Worm (Caenorhabditis elegans) whole organism, dauer: ENCODE data around the gene moc-6.

ENCODE experiments used
- unc-62 ChIP-seq: sonication (generic microtip); optimal IDR thresholded peaks from 2 replicates; lab custom pipeline; 2017; ENCODE audit warnings: missing biosample characterization, missing genetic modification reagents, missing genetic modification characterization

The moc-6 gene

ce11 chrIII:5172470-5172869 is 23.3 kb upstream of the moc-6 start, which contains the start of gene K10D2.5:
K10D2.5 (plus strand) TSS chrIII:5172720.
- no peak for TF ChIP-seq unc-62 (GFP tag; lab: Kevin White, UChicago)

DNA sequence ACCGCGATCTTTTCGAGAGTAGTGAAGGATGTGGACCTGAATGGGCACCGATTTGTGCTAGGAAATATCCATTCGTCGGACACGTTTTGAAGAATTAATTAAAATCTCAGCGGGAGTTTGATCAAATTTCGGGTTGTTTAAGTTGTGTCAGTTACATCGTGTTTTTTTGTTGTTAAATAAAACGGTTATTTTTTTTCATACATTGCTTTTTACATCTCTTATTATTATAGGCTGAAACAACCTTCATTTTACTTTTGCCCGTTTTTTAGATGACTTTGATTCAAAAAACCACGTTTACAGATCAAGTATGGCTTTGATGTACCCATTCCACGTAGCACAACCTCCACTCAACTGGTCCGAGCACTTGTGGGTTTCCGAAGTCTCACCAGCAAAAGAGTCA is 22.7 kb upstream of the moc-6 start, which contains the start of gene emb-1:
Gene emb-1, plus strand, starts transcription at position 301 of the 400 bp plus-strand sequence.
- no peak for TF ChIP-seq unc-62 (GFP tag; lab: Kevin White, UChicago)

DNA sequence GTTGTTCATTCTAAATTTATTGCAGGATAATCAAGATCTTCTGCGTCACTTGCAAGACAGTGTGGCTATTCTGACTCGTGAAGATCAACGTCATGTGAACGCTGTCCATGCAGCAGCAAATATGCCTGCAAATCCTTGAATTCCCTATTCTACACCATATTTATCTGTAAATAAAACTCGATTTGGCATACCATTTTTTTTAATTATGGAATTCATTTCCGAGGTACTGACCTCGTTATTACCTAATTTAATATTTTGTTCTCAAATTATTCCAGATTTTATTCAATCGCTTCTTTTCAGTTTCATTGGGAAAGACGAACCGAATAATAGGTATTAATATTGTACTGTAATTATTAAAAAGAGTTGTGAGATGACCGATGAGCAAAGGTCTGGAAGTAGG is 22.2 kb upstream of the moc-6 start, which contains the start of gene cid-1:
Gene cid-1, plus strand, starts transcription at position 301 of the 400 bp plus-strand sequence.
- no peak for TF ChIP-seq unc-62 (GFP tag; lab: Kevin White, UChicago)

ce11 chrIII:5179166-5179565 is 16.6 kb upstream of the moc-6 start:
- TF ChIP-seq unc-62 (GFP tag; lab: Kevin White, UChicago): no peak

ce11 chrIII:5180588-5180987 is 15.2 kb upstream of the moc-6 start:
- TF ChIP-seq unc-62 (GFP tag; lab: Kevin White, UChicago): no peak

DNA sequence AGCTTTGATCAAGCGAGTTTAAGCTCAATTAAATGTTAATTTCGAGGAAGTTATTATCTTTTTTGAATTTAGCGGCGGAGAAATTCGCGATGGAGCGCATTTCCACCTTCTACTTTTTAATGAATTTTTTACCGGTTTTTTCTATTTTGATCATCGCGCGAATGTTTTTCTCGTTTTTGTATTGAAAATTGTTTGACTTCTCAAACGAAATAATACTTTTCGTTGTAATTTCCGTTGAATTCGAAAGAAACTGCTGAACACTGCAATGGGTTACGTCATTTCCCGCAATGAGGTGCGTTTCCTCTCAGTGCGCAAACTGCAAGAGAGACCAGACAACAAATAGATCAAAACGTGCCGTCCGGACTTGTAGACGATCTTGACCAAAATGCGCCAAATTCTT is 14.6 kb upstream of the moc-6 start:
- no peak for TF ChIP-seq unc-62 (GFP tag; lab: Kevin White, UChicago)

DNA sequence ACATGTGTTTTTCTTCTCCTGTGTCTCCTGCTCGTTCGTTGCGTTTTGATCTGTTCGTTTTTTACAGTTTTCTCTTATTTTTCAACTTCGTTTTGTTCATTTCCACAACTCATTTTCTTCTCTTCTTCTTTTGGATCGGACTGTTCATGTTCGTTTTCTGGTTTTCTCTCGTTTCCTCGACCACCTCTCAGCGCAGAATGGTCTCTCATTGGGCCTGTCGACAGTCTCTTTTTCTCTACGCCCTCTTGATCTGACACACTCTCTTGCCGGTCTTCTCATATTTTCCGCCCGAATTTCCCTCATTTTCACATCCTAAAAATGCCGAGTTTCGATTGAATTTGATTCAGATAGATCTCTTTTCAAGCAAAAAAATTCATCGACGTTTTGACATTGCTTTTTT is 14.1 kb upstream of the moc-6 start:
- no peak for TF ChIP-seq unc-62 (GFP tag; lab: Kevin White, UChicago)

ce11 chrIII:5183372-5183771 is 12.4 kb upstream of the moc-6 start:
- no peak for TF ChIP-seq unc-62 (GFP tag; lab: Kevin White, UChicago)

ce11 chrIII:5185620-5186019 is 10.2 kb upstream of the moc-6 start, which contains the start of gene pup-2:
pup-2 (plus strand) TSS chrIII:5185920.
- TF ChIP-seq unc-62 (GFP tag; lab: Kevin White, UChicago): no peak

DNA sequence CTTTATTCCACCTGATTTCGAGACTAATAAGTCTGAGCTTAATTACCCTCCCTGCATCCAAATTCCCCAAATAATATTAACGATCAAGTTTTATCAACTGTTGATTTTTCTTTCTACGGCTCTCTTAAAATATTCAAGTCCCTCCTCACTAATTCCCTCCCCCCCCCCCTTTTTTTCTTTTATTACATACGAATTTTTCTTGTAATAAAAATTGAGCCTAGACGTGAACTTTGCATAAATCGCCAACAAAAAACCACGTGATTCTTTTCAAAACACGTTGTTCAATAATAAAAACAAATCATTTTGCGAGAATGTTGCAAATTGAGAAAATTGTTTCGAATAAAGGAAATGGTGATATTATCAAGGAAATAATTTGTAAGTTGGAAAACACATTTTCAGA is 7.4 kb upstream of the moc-6 start, which contains the start of gene K10D2.8:
Gene K10D2.8, plus strand, starts transcription at position 301 of the 400 bp plus-strand sequence.
- no peak for TF ChIP-seq unc-62 (GFP tag; lab: Kevin White, UChicago)

DNA sequence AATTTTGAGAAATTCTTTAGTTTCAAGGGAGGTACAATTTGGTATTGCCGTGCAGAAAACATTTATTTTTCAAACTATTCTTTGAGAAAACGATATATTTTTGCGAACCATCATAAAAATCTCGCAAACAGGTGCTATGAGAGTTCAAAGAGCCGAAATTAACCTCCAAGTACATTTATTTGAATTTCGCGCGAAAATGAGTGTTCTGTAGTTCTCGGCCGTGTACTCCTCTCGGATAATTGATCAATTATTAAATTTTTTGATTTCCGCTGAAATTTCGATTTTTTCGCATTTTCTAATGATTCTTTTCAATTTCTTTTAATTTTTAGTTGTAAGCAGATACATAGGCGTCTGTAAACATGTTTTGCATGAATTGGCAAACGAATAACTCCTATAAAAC is 5.6 kb upstream of the moc-6 start:
- no peak for TF ChIP-seq unc-62 (GFP tag; lab: Kevin White, UChicago)

ce11 chrIII:5190671-5191174 is 5.1 kb upstream of the moc-6 start, which contains the start of gene hira-1:
hira-1 (plus strand) TSS chrIII:5191124.
- no peak for TF ChIP-seq unc-62 (GFP tag; lab: Kevin White, UChicago)

DNA sequence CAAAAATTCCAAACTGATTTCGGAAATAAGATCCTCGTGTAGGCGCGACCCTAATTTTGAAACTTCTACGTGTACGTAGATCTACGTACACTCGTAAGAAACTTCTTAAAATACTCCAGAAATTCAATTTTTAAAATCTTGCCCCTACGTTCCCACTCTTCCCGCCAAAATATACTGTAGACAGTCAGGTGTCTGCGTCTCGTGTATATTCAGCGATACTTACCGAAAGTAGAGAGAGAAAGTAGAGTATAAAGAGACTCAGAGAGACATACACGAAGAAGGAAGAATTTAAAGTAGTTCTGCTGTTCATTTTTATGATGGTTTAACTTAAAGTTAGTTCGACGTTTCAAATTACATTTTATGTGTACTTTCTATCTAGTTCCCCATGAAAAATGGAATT is 2.5 kb upstream of the moc-6 start:
- TF ChIP-seq unc-62 (GFP tag; lab: Kevin White, UChicago): no peak

DNA sequence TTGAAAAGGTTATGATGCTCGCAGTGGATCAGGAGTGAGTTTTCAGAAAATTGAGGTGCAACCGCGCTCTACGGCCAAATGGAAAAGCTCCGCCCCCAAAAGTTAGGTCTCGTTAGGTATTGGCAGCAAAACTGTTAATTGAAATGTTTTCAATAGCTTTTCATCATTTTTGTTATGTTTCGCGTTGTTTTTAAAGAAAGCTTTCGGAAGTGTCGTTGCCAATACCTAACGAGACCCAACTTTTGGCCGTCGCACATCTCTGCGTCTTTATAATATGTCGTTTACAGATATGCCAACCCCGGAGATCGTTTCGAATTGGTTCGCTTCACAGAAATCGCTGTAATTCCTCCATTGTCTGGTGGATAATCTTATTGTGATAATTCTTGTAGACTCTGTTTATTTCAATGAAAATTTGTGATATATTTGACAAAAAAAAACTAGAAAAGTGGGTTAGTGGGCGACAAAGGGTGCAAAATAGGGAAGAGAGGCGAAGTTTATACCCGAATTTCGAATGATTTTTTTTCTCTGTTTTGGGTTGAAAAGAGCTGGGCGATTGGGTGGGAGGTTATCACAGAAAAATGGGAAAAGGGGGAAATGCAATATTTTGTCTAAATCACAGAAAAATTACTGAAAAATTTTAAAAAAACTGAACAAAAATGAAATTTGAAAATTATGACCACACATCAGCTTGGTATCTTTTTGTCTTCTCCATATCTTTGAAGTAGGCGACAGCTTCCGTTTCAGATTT is 682 bp downstream of the moc-6 start:
- no peak for TF ChIP-seq unc-62 (GFP tag; lab: Kevin White, UChicago)

DNA sequence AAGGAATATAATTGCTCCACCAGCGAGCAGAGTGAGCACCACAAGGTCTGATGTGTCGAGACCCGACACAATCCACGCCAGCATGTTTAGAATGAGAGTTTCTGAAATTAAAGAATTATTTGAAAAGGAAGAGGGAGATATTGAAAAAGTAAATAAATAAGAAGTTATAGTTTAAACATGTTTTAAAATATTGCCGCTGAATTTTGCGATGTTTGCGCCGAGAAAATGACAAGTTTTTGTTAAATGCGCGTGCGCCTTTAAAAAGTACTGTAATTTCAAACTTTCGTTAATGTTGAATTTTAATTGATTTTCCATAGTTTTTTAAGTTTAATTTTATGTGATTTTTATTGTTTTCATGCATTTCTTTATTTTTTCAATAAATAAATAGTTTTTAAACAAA is 3.8 kb downstream of the moc-6 start, which contains the start of gene emb-8:
Gene emb-8, minus strand, starts transcription at position 101 of the 400 bp plus-strand sequence.
- no peak for TF ChIP-seq unc-62 (GFP tag; lab: Kevin White, UChicago)

- TF ChIP-seq unc-62 (GFP tag; lab: Kevin White, UChicago): no peak
Observed at ce11 chrIII:5200349-5200748, 4.6 kb downstream of the moc-6 start.

ce11 chrIII:5201267-5201666 is 5.5 kb downstream of the moc-6 start:
- TF ChIP-seq unc-62 (GFP tag; lab: Kevin White, UChicago): no peak
